Worm (Caenorhabditis elegans) whole organism, L4 larva: ENCODE data around the gene prdh-1.
A peak's percentile ranks its signal among the peaks of the same experiment; 100 is the strongest.

ENCODE experiments used
- D1046.2 ChIP-seq: fragments of 200-800 bp; sonication (Bioruptor generic); IDR thresholded peaks from 2 replicates; pipeline ENCODE4 v1.3.6; 2022; ENCODE audit warnings: missing genetic modification characterization, missing compliant biosample characterization
- F10B5.3 ChIP-seq: sonication (generic microtip); optimal IDR thresholded peaks from 2 replicates; lab custom pipeline; 2016; ENCODE audit warnings: mild to moderate bottlenecking, missing genetic modification characterization, missing compliant biosample characterization
- F26F4.8 ChIP-seq: fragments of 200-800 bp; sonication (Bioruptor generic); conservative IDR thresholded peaks from 2 replicates; pipeline ENCODE4 v1.3.6; 2022; ENCODE audit warnings: missing genetic modification characterization, missing compliant biosample characterization
- F37D6.2 ChIP-seq: sonication (generic microtip); optimal IDR thresholded peaks from 2 replicates; lab custom pipeline; 2016; ENCODE audit warnings: mild to moderate bottlenecking, missing genetic modification characterization, missing compliant biosample characterization
- F44E2.7 ChIP-seq: fragments of 200-800 bp; sonication (Bioruptor generic); IDR thresholded peaks from 2 replicates; pipeline ENCODE4 v2.1.2; 2022; ENCODE audit warnings: missing genetic modification characterization, missing compliant biosample characterization
- T20F7.1 ChIP-seq: fragments of 200-800 bp; sonication (Bioruptor generic); optimal IDR thresholded peaks from 2 replicates; lab custom pipeline; 2018; ENCODE audit warnings: mild to moderate bottlenecking, missing genetic modification characterization, missing compliant biosample characterization
- Y105C5A.15 ChIP-seq: fragments of 200-800 bp; sonication (Bioruptor generic); IDR thresholded peaks from 2 replicates; pipeline ENCODE4 v1.3.6; 2022; ENCODE audit warnings: missing genetic modification characterization, missing compliant biosample characterization
- Y5F2A.4 ChIP-seq: fragments of 200-800 bp; sonication (Bioruptor generic); optimal IDR thresholded peaks from 2 replicates; lab custom pipeline; 2018; ENCODE audit warnings: mild to moderate bottlenecking, missing genetic modification characterization, missing compliant biosample characterization
- Y75B8A.6 ChIP-seq: fragments of 200-800 bp; sonication (Bioruptor generic); IDR thresholded peaks from 2 replicates; pipeline ENCODE4 v1.3.6; 2022; ENCODE audit warnings: missing genetic modification reagents, missing genetic modification characterization, missing compliant biosample characterization
- ZK337.2 ChIP-seq: fragments of 200-800 bp; sonication (Bioruptor generic); IDR thresholded peaks from 2 replicates; pipeline ENCODE4 v1.3.6; 2022; ENCODE audit warnings: missing genetic modification reagents, missing genetic modification characterization, missing compliant biosample characterization
- ZK546.5 ChIP-seq, 2 experiments: sonication (generic microtip); optimal IDR thresholded peaks; 2 replicates each; lab custom pipeline; 2017; ENCODE audit warnings: missing biosample characterization in 2 of 2, missing genetic modification characterization in 2 of 2
- aha-1 ChIP-seq: fragments of 150-350 bp; peaks from one replicate; lab custom pipeline; 2014; ENCODE audit warnings: missing biosample characterization, missing genetic modification characterization
- aly-2 ChIP-seq: sonication (generic microtip); optimal IDR thresholded peaks from 2 replicates; lab custom pipeline; 2018; ENCODE audit warnings: missing biosample characterization, missing genetic modification characterization
- arid-1 ChIP-seq: fragments of 200-800 bp; sonication (Bioruptor generic); conservative IDR thresholded peaks from 2 replicates; pipeline ENCODE4 v1.3.6; 2022; ENCODE audit warnings: missing genetic modification reagents, missing genetic modification characterization, missing compliant biosample characterization
- ces-1 ChIP-seq: fragments of 150-350 bp; sonication (generic microtip); optimal IDR thresholded peaks from 4 replicates; lab custom pipeline; 2014; ENCODE audit warnings: missing biosample characterization, missing genetic modification reagents, missing genetic modification characterization
- daf-12 ChIP-seq: fragments of 150-350 bp; optimal IDR thresholded peaks from 2 replicates; lab custom pipeline; 2014; ENCODE audit warnings: missing biosample characterization, missing genetic modification reagents, missing genetic modification characterization
- daf-16 ChIP-seq, 3 experiments: sonication (generic microtip); optimal IDR thresholded peaks; 2 replicates each; lab custom pipeline; 2016 to 2017; ENCODE audit warnings: missing genetic modification characterization in 3 of 3, missing genetic modification reagents in 3 of 3, mild to moderate bottlenecking in 2 of 3, missing compliant biosample characterization in 2 of 3, missing biosample characterization in 1 of 3, moderate library complexity in 1 of 3
- daf-8 ChIP-seq: fragments of 200-800 bp; sonication (Bioruptor generic); IDR thresholded peaks from 2 replicates; pipeline ENCODE4 v1.3.6; 2022; ENCODE audit warnings: missing genetic modification characterization, missing compliant biosample characterization
- dmd-6 ChIP-seq: fragments of 200-800 bp; sonication (Bioruptor generic); IDR thresholded peaks from 2 replicates; pipeline ENCODE4 v1.3.6; 2022; ENCODE audit warnings: missing genetic modification reagents, missing genetic modification characterization, missing compliant biosample characterization
- duxl-1 ChIP-seq: sonication (generic microtip); optimal IDR thresholded peaks from 2 replicates; lab custom pipeline; 2016; ENCODE audit warnings: mild to moderate bottlenecking, missing genetic modification characterization, moderate library complexity, missing compliant biosample characterization; ENCODE audit not compliant: poor library complexity
- fkh-10 ChIP-seq: fragments of 150-350 bp; optimal IDR thresholded peaks from 2 replicates; lab custom pipeline; 2014; ENCODE audit warnings: missing biosample characterization, missing genetic modification reagents, missing genetic modification characterization
- fos-1 ChIP-seq: fragments of 150-350 bp; optimal IDR thresholded peaks from 2 replicates; lab custom pipeline; 2014; ENCODE audit warnings: missing biosample characterization, missing genetic modification characterization
- hif-1 ChIP-seq, 2 experiments: sonication (generic microtip); optimal IDR thresholded peaks; 2 replicates each; lab custom pipeline; 2016 to 2017; ENCODE audit warnings: missing compliant biosample characterization in 2 of 2, missing genetic modification characterization in 2 of 2, missing genetic modification reagents in 2 of 2, missing genotype in 2 of 2, mild to moderate bottlenecking in 1 of 2
- hlh-11 ChIP-seq: fragments of 200-800 bp; sonication (Bioruptor generic); optimal IDR thresholded peaks from 2 replicates; lab custom pipeline; 2018; ENCODE audit warnings: mild to moderate bottlenecking, missing genetic modification characterization, missing compliant biosample characterization
- hmg-1.1 ChIP-seq: fragments of 200-800 bp; sonication (Bioruptor generic); IDR thresholded peaks from 2 replicates; pipeline ENCODE4 v1.3.6; 2022; ENCODE audit warnings: missing genetic modification reagents, missing genetic modification characterization, missing compliant biosample characterization
- jun-1 ChIP-seq: fragments of 150-350 bp; optimal IDR thresholded peaks from 2 replicates; lab custom pipeline; 2014; ENCODE audit warnings: missing biosample characterization, missing genetic modification reagents, missing genetic modification characterization
- lim-7 ChIP-seq: fragments of 200-800 bp; sonication (Bioruptor generic); IDR thresholded peaks from 2 replicates; pipeline ENCODE4 v1.3.6; 2022; ENCODE audit warnings: missing genetic modification characterization, missing compliant biosample characterization
- lin-13 ChIP-seq: fragments of 150-350 bp; optimal IDR thresholded peaks from 2 replicates; lab custom pipeline; 2014; ENCODE audit warnings: missing biosample characterization, missing genetic modification reagents, missing genetic modification characterization
- madf-5 ChIP-seq, 2 experiments: fragments of 200-800 bp; sonication (Bioruptor generic); IDR thresholded peaks; 2 replicates each; pipeline ENCODE4 v1.3.6; 2022; ENCODE audit warnings: missing compliant biosample characterization in 2 of 2, missing genetic modification characterization in 2 of 2
- madf-9 ChIP-seq: fragments of 200-800 bp; sonication (Bioruptor generic); conservative IDR thresholded peaks from 2 replicates; pipeline ENCODE4 v1.3.6; 2022; ENCODE audit warnings: missing genetic modification reagents, missing genetic modification characterization, missing compliant biosample characterization
- mdl-1 ChIP-seq, 2 experiments: fragments of 150-350 bp in 1 of 2; sonication (generic microtip) in 1 of 2; optimal IDR thresholded peaks; 2 replicates each; lab custom pipeline; 2014 to 2017; ENCODE audit warnings: missing biosample characterization in 2 of 2, missing genetic modification characterization in 2 of 2
- mes-2 ChIP-seq: sonication (generic microtip); optimal IDR thresholded peaks from 2 replicates; lab custom pipeline; 2016; ENCODE audit warnings: missing genotype, mild to moderate bottlenecking, missing genetic modification characterization, missing compliant biosample characterization; ENCODE audit not compliant: poor library complexity, severe bottlenecking
- nhr-11 ChIP-seq: fragments of 150-350 bp; optimal IDR thresholded peaks from 2 replicates; lab custom pipeline; 2014; ENCODE audit warnings: missing biosample characterization, missing genetic modification characterization
- nhr-41 ChIP-seq: fragments of 200-800 bp; sonication (Bioruptor generic); IDR thresholded peaks from 2 replicates; pipeline ENCODE4 v1.3.6; 2022; ENCODE audit warnings: missing genetic modification reagents, missing genetic modification characterization, missing compliant biosample characterization
- nhr-76 ChIP-seq: fragments of 150-350 bp; optimal IDR thresholded peaks from 2 replicates; lab custom pipeline; 2014; ENCODE audit warnings: missing biosample characterization, missing genetic modification characterization
- nhr-77 ChIP-seq: fragments of 150-350 bp; optimal IDR thresholded peaks from 2 replicates; lab custom pipeline; 2014; ENCODE audit warnings: missing biosample characterization, missing genetic modification characterization
- saeg-2 ChIP-seq: fragments of 200-800 bp; sonication (Bioruptor generic); IDR thresholded peaks from 2 replicates; pipeline ENCODE4 v1.3.6; 2022; ENCODE audit warnings: missing genetic modification reagents, missing genetic modification characterization, missing compliant biosample characterization
- set-16 ChIP-seq: fragments of 200-800 bp; sonication (Bioruptor generic); IDR thresholded peaks from 2 replicates; pipeline ENCODE4 v1.3.6; 2022; ENCODE audit warnings: missing genetic modification reagents, missing genetic modification characterization, missing compliant biosample characterization
- snpc-1.2 ChIP-seq: fragments of 200-800 bp; sonication (Bioruptor generic); IDR thresholded peaks from 2 replicates; pipeline ENCODE4 v1.3.6; 2022; ENCODE audit warnings: missing genetic modification reagents, missing genetic modification characterization, missing compliant biosample characterization
- snpc-4 ChIP-seq: fragments of 150-350 bp; optimal IDR thresholded peaks from 2 replicates; lab custom pipeline; 2014; ENCODE audit warnings: missing biosample characterization, missing genetic modification characterization
- spr-3 ChIP-seq: fragments of 200-800 bp; sonication (Bioruptor generic); optimal IDR thresholded peaks from 2 replicates; lab custom pipeline; 2018; ENCODE audit warnings: mild to moderate bottlenecking, missing genetic modification characterization, missing compliant biosample characterization
- unc-62 ChIP-seq, 3 experiments: fragments of 150-350 bp in 1 of 3; sonication (generic microtip); optimal IDR thresholded peaks in 2 of 3; peaks in 1 of 3; 1 replicate in 1 of 3; 2 replicates in 2 of 3; lab custom pipeline; 2014 to 2017; ENCODE audit warnings: missing biosample characterization in 3 of 3, missing genetic modification characterization in 3 of 3, missing genetic modification reagents in 3 of 3, missing genotype in 1 of 3
- ztf-7 ChIP-seq: fragments of 150-350 bp; optimal IDR thresholded peaks from 2 replicates; lab custom pipeline; 2014; ENCODE audit warnings: missing biosample characterization, missing genetic modification characterization

prdh-1 gene

DNA sequence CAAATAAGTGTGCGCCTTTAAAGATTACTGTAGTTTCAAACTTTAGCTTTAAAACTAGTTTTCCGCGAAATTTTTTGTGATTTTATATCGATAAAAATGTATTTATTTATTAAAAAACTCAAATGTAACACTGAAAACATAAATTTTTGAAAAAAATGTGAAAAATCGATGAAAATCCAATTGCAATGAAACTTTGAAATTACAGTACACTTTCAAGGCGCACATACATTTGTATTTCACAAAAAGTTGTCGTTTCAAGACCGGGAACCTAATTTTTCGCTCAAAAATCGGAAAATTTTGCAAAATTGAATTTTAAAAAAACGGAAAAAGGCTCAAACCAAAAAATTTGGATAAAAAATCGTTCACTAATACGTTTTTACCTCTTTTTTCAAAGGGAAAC is 4.0 kb upstream of the prdh-1 start:
- no peak for TF ChIP-seq daf-12 (tag; lab: Kevin White, UChicago)
- no peak for TF ChIP-seq T20F7.1
- no peak for TF ChIP-seq saeg-2
- no peak for TF ChIP-seq spr-3 (GFP tag; lab: Kevin White, UChicago)
- no peak for TF ChIP-seq ZK337.2 (GFP tag; lab: Robert Waterston, UW)
- no peak for TF ChIP-seq nhr-77 (tag; lab: Kevin White, UChicago)
- TF ChIP-seq hif-1 (tag; optimal IDR thresholded peaks at IDR 0.05; lab: Kevin White, UChicago), result no peak
- TF ChIP-seq unc-62 (GFP tag; optimal IDR thresholded peaks at IDR 0.05 in 1 of 2; lab: Kevin White, UChicago), result no peak
- TF ChIP-seq unc-62 (tag; optimal IDR thresholded peaks at IDR 0.05; lab: Kevin White, UChicago), result no peak
- no peak for TF ChIP-seq F10B5.3 (tag; lab: Kevin White, UChicago)

DNA sequence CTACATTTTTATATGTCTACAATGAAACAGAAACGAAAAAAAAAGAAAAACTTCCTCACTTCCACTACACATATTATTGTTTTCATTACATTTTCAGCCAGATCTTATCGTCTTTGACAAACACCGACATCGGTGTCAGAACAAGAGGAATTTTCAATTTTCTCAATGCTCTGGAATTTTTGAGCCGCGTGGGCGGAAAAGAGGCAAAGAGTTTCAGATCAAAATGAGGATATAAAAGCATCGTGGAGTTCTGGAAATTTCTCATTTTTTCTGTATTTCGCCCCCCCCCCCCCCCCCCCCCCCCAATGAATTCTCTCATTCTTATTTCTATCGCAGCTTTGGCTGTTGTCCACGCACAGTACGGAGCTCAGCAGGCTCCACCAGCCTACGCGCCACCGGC is 3.4 kb upstream of the prdh-1 start, which contains the start of gene B0513.4:
Gene B0513.4, plus strand, starts transcription at position 301 of the 400 bp plus-strand sequence.
- TF ChIP-seq set-16 (GFP tag; lab: Robert Waterston, UW) (peak; percentile 41; the same call in 1 of the 2 replicates), spr-3 (GFP tag; lab: Kevin White, UChicago) (no peak)

DNA sequence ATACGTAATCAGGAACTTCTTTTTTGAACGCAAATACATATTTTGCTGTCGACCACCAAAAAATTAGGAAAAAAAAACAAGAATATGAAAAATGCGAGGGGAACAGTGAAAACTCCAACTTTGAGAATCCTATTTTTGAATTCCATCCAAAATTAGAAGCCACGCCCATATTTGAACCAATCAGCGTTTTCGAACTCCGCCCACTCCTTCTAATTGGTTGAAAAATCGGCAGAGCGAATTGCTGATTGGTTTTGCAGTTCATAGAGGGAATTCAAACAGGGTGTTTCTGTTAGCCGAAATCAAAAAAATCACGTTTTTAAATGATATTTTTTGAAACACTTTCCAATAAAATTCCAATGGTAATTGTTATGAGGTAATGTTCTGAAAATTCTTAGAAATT is 2.3 kb upstream of the prdh-1 start:
- TF ChIP-seq ces-1, result no peak
- TF ChIP-seq F37D6.2 (tag; lab: Kevin White, UChicago), result no peak
- TF ChIP-seq lin-13 (GFP tag; lab: Kevin White, UChicago), result no peak
- TF ChIP-seq ZK546.5 (tag; optimal IDR thresholded peaks at IDR 0.05; lab: Kevin White, UChicago), result no peak
- no peak for TF ChIP-seq Y105C5A.15 (GFP tag; lab: Robert Waterston, UW)
- TF ChIP-seq daf-12 (tag; lab: Kevin White, UChicago), result no peak
- TF ChIP-seq F44E2.7 (GFP tag; lab: Robert Waterston, UW), result no peak
- TF ChIP-seq hlh-11, result no peak
- TF ChIP-seq nhr-76 (tag; lab: Kevin White, UChicago), result no peak
- no peak for TF ChIP-seq mes-2 (tag; lab: Kevin White, UChicago)
- no peak for TF ChIP-seq dmd-6 (GFP tag; lab: Robert Waterston, UW)
- no peak for TF ChIP-seq Y75B8A.6 (GFP tag; lab: Robert Waterston, UW)
- TF ChIP-seq hmg-1.1 (GFP tag; lab: Robert Waterston, UW), result no peak
- no peak for TF ChIP-seq Y5F2A.4 (GFP tag; lab: Kevin White, UChicago)
- TF ChIP-seq fos-1 (tag; lab: Kevin White, UChicago), result no peak
- no peak for TF ChIP-seq lim-7 (GFP tag; lab: Robert Waterston, UW)
- TF ChIP-seq madf-9 (GFP tag; lab: Robert Waterston, UW), result no peak
- no peak for TF ChIP-seq jun-1 (tag; lab: Kevin White, UChicago)
- TF ChIP-seq daf-8, result no peak
- TF ChIP-seq nhr-41 (GFP tag; lab: Robert Waterston, UW), result no peak
- TF ChIP-seq, all 104 proteins: peak for 0

DNA sequence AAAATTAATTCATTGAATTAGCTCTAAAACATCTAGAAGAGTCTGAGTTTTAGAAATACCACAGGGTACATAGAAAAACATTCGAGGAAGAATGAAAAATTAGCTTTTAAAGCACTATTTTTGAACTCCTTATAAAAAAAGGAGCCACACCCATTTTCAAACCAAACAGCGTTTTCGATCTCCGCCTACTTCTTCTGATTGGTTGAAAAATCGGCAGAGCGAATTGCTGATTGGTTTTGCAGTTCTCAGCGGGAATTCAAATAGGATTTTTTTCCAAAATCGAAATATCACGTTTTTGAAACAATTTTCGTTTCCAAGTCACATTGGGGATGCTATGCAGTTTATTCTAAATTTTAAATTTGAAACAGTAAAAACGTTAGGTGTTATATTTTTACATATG is 1.7 kb upstream of the prdh-1 start:
- TF ChIP-seq duxl-1 (tag; lab: Kevin White, UChicago), result no peak
- no peak for TF ChIP-seq snpc-4 (tag; lab: Kevin White, UChicago)
- TF ChIP-seq daf-16 (GFP tag; optimal IDR thresholded peaks at IDR 0.05; lab: Kevin White, UChicago), result no peak
- no peak for TF ChIP-seq daf-16 (tag; optimal IDR thresholded peaks at IDR 0.05; lab: Kevin White, UChicago)
- no peak for TF ChIP-seq aha-1 (tag; lab: Kevin White, UChicago)

DNA sequence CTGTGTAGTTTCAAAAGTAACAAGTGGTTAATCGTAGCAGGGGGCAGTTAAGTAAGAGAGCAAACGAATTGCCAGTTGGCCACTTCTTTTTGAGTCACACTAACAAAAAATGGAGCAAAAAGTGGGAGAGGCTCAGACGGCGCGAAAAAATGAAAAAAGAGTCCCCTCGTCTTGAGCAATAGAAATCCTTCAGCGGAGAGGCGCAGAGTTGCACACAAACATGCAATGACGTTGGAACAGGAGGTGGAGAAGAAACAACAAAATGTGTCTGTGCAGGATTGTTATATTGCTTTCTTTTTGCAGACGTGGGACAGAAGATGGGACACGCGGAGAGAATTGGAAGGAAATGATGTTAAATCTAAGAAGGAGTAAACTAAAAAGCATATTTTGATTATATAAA is 1.3 kb upstream of the prdh-1 start:
- TF ChIP-seq D1046.2, result 0 out of 2 replicates have a peak, but pooled peaks have one; percentile 4
- no peak for TF ChIP-seq Y5F2A.4 (GFP tag; lab: Kevin White, UChicago)
- TF ChIP-seq aly-2 (tag; lab: Kevin White, UChicago), result no peak
- TF ChIP-seq nhr-77 (tag; lab: Kevin White, UChicago), result no peak
- no peak for TF ChIP-seq arid-1 (GFP tag; lab: Robert Waterston, UW)
- peak; percentile 1 for TF ChIP-seq lin-13 (GFP tag; lab: Kevin White, UChicago)
- TF ChIP-seq madf-5 (GFP tag; IDR thresholded peaks at IDR 0.05; lab: Robert Waterston, UW), result no peak
- TF ChIP-seq nhr-11 (tag; lab: Kevin White, UChicago), result peak; percentile 50
- no peak for TF ChIP-seq Y75B8A.6 (GFP tag; lab: Robert Waterston, UW)
- TF ChIP-seq aha-1 (tag; lab: Kevin White, UChicago), result peak; percentile 96
- TF ChIP-seq snpc-1.2 (GFP tag; lab: Robert Waterston, UW), result no peak
- TF ChIP-seq F26F4.8, result no peak
- TF ChIP-seq ztf-7 (tag; lab: Kevin White, UChicago), result no peak
- no peak for TF ChIP-seq daf-16 (GFP tag; optimal IDR thresholded peaks at IDR 0.05; lab: Kevin White, UChicago)
- TF ChIP-seq daf-16 (tag; optimal IDR thresholded peaks at IDR 0.05; lab: Kevin White, UChicago), result no peak
- no peak for TF ChIP-seq duxl-1 (tag; lab: Kevin White, UChicago)
- peak; percentile 8 for TF ChIP-seq fkh-10 (GFP tag; lab: Kevin White, UChicago)
- peak in 1 of 2 experiments; percentile 72 for TF ChIP-seq mdl-1 (tag; optimal IDR thresholded peaks at IDR 0.05; lab: Kevin White, UChicago)
